Fruit fly (Drosophila melanogaster) whole organism, embryonic: ENCODE results near the gene Gclc.

Experiments
- CG10462 ChIP-seq: fragments of 200-800 bp; sonication (Bioruptor generic); optimal IDR thresholded peaks from 2 replicates; lab custom pipeline; 2016; ENCODE audit warnings: missing biosample characterization, missing genetic modification characterization
- CG12299 ChIP-seq: fragments of 200-800 bp; sonication (Bioruptor generic); optimal IDR thresholded peaks from 2 replicates; lab custom pipeline; 2018; ENCODE audit warnings: missing biosample characterization, mild to moderate bottlenecking, missing genetic modification characterization
- CG12391 ChIP-seq: fragments of 200-800 bp; sonication (Bioruptor generic); optimal IDR thresholded peaks from 3 replicates; lab custom pipeline; 2018; ENCODE audit warnings: missing biosample characterization, mild to moderate bottlenecking, missing genetic modification characterization, moderate library complexity
- CG12744 ChIP-seq: fragments of 200-800 bp; sonication (Bioruptor generic); optimal IDR thresholded peaks from 2 replicates; lab custom pipeline; 2016; ENCODE audit warnings: missing biosample characterization, missing genetic modification characterization
- CG13296 ChIP-seq: fragments of 200-800 bp; sonication (Bioruptor generic); optimal IDR thresholded peaks from 3 replicates; lab custom pipeline; 2018; ENCODE audit warnings: missing biosample characterization, mild to moderate bottlenecking, missing genetic modification characterization
- CG13624 ChIP-seq: fragments of 200-800 bp; sonication (Bioruptor generic); optimal IDR thresholded peaks from 2 replicates; lab custom pipeline; 2016; ENCODE audit warnings: missing biosample characterization, missing genetic modification characterization
- CG14050 ChIP-seq: fragments of 200-800 bp; sonication (Bioruptor generic); IDR thresholded peaks from 3 replicates; pipeline ENCODE4 v1.3.6; 2022; ENCODE audit warnings: missing biosample characterization, missing genetic modification characterization
- CG15011 ChIP-seq: fragments of 200-800 bp; sonication (Bioruptor generic); optimal IDR thresholded peaks from 3 replicates; lab custom pipeline; 2018; ENCODE audit warnings: missing biosample characterization, mild to moderate bottlenecking, missing genetic modification characterization
- CG1602 ChIP-seq: fragments of 200-800 bp; sonication (Bioruptor generic); optimal IDR thresholded peaks from 3 replicates; lab custom pipeline; 2016; ENCODE audit warnings: missing biosample characterization, missing genetic modification characterization
- CG17361 ChIP-seq: fragments of 200-800 bp; sonication (Bioruptor generic); IDR thresholded peaks from 3 replicates; pipeline ENCODE4 v1.3.6; 2022; ENCODE audit warnings: missing biosample characterization, missing genetic modification characterization
- CG17829 ChIP-seq: fragments of 200-800 bp; optimal IDR thresholded peaks from 2 replicates; lab custom pipeline; 2019; ENCODE audit warnings: missing biosample characterization, mild to moderate bottlenecking, missing genetic modification characterization, moderate library complexity
- CG2199 ChIP-seq: fragments of 200-800 bp; sonication (Bioruptor generic); IDR thresholded peaks from 3 replicates; pipeline ENCODE4 v1.3.6; 2022; ENCODE audit warnings: missing biosample characterization, missing genetic modification characterization
- CG30403 ChIP-seq: fragments of 200-800 bp; sonication (Bioruptor generic); optimal IDR thresholded peaks from 3 replicates; lab custom pipeline; 2016; ENCODE audit warnings: missing biosample characterization, missing genetic modification characterization
- CG3163 ChIP-seq: fragments of 200-800 bp; sonication (Bioruptor generic); optimal IDR thresholded peaks from 3 replicates; lab custom pipeline; 2016; ENCODE audit warnings: missing biosample characterization, missing genetic modification characterization
- CG33557 ChIP-seq: fragments of 200-800 bp; sonication (Bioruptor generic); optimal IDR thresholded peaks from 2 replicates; lab custom pipeline; 2019; ENCODE audit warnings: missing biosample characterization, mild to moderate bottlenecking, missing genetic modification characterization, moderate library complexity
- CG34376 ChIP-seq: fragments of 200-800 bp; sonication (Bioruptor generic); optimal IDR thresholded peaks from 2 replicates; lab custom pipeline; 2018; ENCODE audit warnings: missing biosample characterization, mild to moderate bottlenecking, missing genetic modification characterization
- CG4854 ChIP-seq: fragments of 200-800 bp; sonication (Bioruptor generic); optimal IDR thresholded peaks from 2 replicates; lab custom pipeline; 2016; ENCODE audit warnings: missing biosample characterization, missing genetic modification characterization, inconsistent platforms
- CG7556 ChIP-seq: fragments of 200-800 bp; sonication (Bioruptor generic); optimal IDR thresholded peaks from 2 replicates; lab custom pipeline; 2017; ENCODE audit warnings: missing biosample characterization, mild to moderate bottlenecking, missing genetic modification characterization
- CG7786 ChIP-seq: fragments of 200-800 bp; sonication (Bioruptor generic); optimal IDR thresholded peaks from 2 replicates; lab custom pipeline; 2016; ENCODE audit warnings: missing biosample characterization, missing genetic modification characterization
- CG8765 ChIP-seq: fragments of 200-800 bp; sonication (Bioruptor generic); IDR thresholded peaks from 2 replicates; pipeline ENCODE4 v1.3.6; 2022; ENCODE audit warnings: missing biosample characterization, missing genetic modification characterization
- Doc2 ChIP-seq: fragments of 200-800 bp; sonication (Bioruptor generic); IDR thresholded peaks from 2 replicates; pipeline ENCODE4 v1.3.6; 2022; ENCODE audit warnings: missing biosample characterization, missing genetic modification characterization
- Hr78 ChIP-seq, 2 experiments: fragments of 200-800 bp in 1 of 2; fragments of >200 bp in 1 of 2; sonication (Bioruptor generic) in 1 of 2; optimal IDR thresholded peaks; 2 replicates each; lab custom pipeline; 2017 to 2019; ENCODE audit warnings: missing biosample characterization in 2 of 2, missing genetic modification characterization in 2 of 2, mild to moderate bottlenecking in 1 of 2, moderate library complexity in 1 of 2
- Mrtf ChIP-seq: fragments of 200-800 bp; sonication (Bioruptor generic); IDR thresholded peaks from 3 replicates; pipeline ENCODE4 v1.3.6; 2022; ENCODE audit warnings: missing biosample characterization, missing genetic modification characterization
- Oli ChIP-seq: fragments of 200-800 bp; sonication (Bioruptor generic); optimal IDR thresholded peaks from 2 replicates; lab custom pipeline; 2018; ENCODE audit warnings: missing biosample characterization, mild to moderate bottlenecking, missing genetic modification characterization, moderate library complexity
- Pdp1 ChIP-seq, 2 experiments: fragments of 200-800 bp; sonication (Bioruptor generic); optimal IDR thresholded peaks; 3 replicates each; lab custom pipeline; 2016; ENCODE audit warnings: missing biosample characterization in 2 of 2, missing genetic modification characterization in 2 of 2, mild to moderate bottlenecking in 1 of 2, moderate library complexity in 1 of 2
- ab ChIP-seq: fragments of 200-800 bp; sonication (Bioruptor generic); optimal IDR thresholded peaks from 2 replicates; lab custom pipeline; 2016; ENCODE audit warnings: missing biosample characterization, missing genetic modification characterization
- abd-A ChIP-seq: fragments of 200-800 bp; sonication (Bioruptor generic); optimal IDR thresholded peaks from 3 replicates; lab custom pipeline; 2019; ENCODE audit warnings: missing biosample characterization, mild to moderate bottlenecking, missing genetic modification characterization, moderate library complexity
- amos ChIP-seq: fragments of 200-800 bp; sonication (Bioruptor generic); IDR thresholded peaks from 2 replicates; pipeline ENCODE4 v1.3.6; 2022; ENCODE audit warnings: missing biosample characterization, missing genetic modification characterization; ENCODE audit not compliant: partially characterized antibody
- aop ChIP-seq: fragments of 200-800 bp; sonication (Bioruptor generic); IDR thresholded peaks from 2 replicates; pipeline ENCODE4 v1.3.6; 2022; ENCODE audit warnings: missing biosample characterization, missing genetic modification characterization
- az2 ChIP-seq: fragments of 200-800 bp; sonication (Bioruptor generic); optimal IDR thresholded peaks from 3 replicates; lab custom pipeline; 2016; ENCODE audit warnings: missing biosample characterization, missing genetic modification characterization
- caup ChIP-seq: fragments of 200-800 bp; sonication (Bioruptor generic); optimal IDR thresholded peaks from 3 replicates; lab custom pipeline; 2017; ENCODE audit warnings: missing biosample characterization, mild to moderate bottlenecking, missing genetic modification characterization, moderate library complexity; ENCODE audit not compliant: severe bottlenecking
- chm ChIP-seq: fragments of 200-800 bp; sonication (Bioruptor generic); IDR thresholded peaks from 2 replicates; pipeline ENCODE4 v1.3.6; 2022; ENCODE audit warnings: missing biosample characterization, missing genetic modification characterization
- dpn ChIP-seq, 2 experiments: fragments of 200-800 bp; sonication (Bioruptor generic); optimal IDR thresholded peaks; 3 replicates each; lab custom pipeline; 2016; ENCODE audit warnings: missing biosample characterization in 2 of 2, missing genetic modification characterization in 2 of 2
- en ChIP-seq: fragments of 200-800 bp; sonication (Bioruptor generic); optimal IDR thresholded peaks from 2 replicates; lab custom pipeline; 2016; ENCODE audit warnings: missing biosample characterization, missing genetic modification characterization
- eyg ChIP-seq: fragments of 200-800 bp; sonication (Bioruptor generic); optimal IDR thresholded peaks from 3 replicates; lab custom pipeline; 2016; ENCODE audit warnings: missing biosample characterization, missing genetic modification characterization
- fu2 ChIP-seq: fragments of 200-800 bp; sonication (Bioruptor generic); optimal IDR thresholded peaks from 2 replicates; lab custom pipeline; 2016; ENCODE audit warnings: missing biosample characterization, missing genetic modification characterization
- gsb-n ChIP-seq: fragments of 200-800 bp; sonication (Bioruptor generic); optimal IDR thresholded peaks from 3 replicates; lab custom pipeline; 2018; ENCODE audit warnings: missing biosample characterization, mild to moderate bottlenecking, missing genetic modification characterization
- jigr1 ChIP-seq: fragments of 200-800 bp; sonication (Bioruptor generic); IDR thresholded peaks from 3 replicates; pipeline ENCODE4 v1.3.6; 2022; ENCODE audit warnings: missing biosample characterization, missing genetic modification characterization
- lilli ChIP-seq: fragments of 200-800 bp; sonication (Bioruptor generic); optimal IDR thresholded peaks from 3 replicates; lab custom pipeline; 2016; ENCODE audit warnings: missing biosample characterization, missing genetic modification characterization
- org-1 ChIP-seq: fragments of 200-800 bp; sonication (Bioruptor generic); optimal IDR thresholded peaks from 2 replicates; lab custom pipeline; 2017; ENCODE audit warnings: missing biosample characterization, missing genetic modification characterization
- pros ChIP-seq: fragments of 200-800 bp; sonication (Bioruptor generic); optimal IDR thresholded peaks from 3 replicates; lab custom pipeline; 2019; ENCODE audit warnings: missing biosample characterization, mild to moderate bottlenecking, missing genetic modification characterization, moderate library complexity
- pum ChIP-seq: fragments of 200-800 bp; sonication (Bioruptor generic); optimal IDR thresholded peaks from 2 replicates; lab custom pipeline; 2016; ENCODE audit warnings: missing biosample characterization, missing genetic modification characterization
- pzg ChIP-seq: fragments of 200-800 bp; sonication (Bioruptor generic); optimal IDR thresholded peaks from 3 replicates; lab custom pipeline; 2018; ENCODE audit warnings: missing biosample characterization, mild to moderate bottlenecking, missing genetic modification characterization, moderate library complexity
- shn ChIP-seq: fragments of 200-800 bp; sonication (Bioruptor generic); optimal IDR thresholded peaks from 3 replicates; lab custom pipeline; 2016; ENCODE audit warnings: missing biosample characterization, missing genetic modification characterization
- sisA ChIP-seq: fragments of 200-800 bp; sonication (Bioruptor generic); IDR thresholded peaks from 2 replicates; pipeline ENCODE4 v1.3.6; 2022; ENCODE audit warnings: missing biosample characterization, missing genetic modification characterization
- stc ChIP-seq: fragments of 200-800 bp; sonication (Bioruptor generic); IDR thresholded peaks from 2 replicates; pipeline ENCODE4 v1.3.6; 2022; ENCODE audit warnings: missing biosample characterization, missing genetic modification characterization
- tna ChIP-seq: fragments of 200-800 bp; sonication (Bioruptor generic); IDR thresholded peaks from 2 replicates; pipeline ENCODE4 v1.3.6; 2022; ENCODE audit warnings: missing biosample characterization, missing genetic modification characterization; ENCODE audit not compliant: partially characterized antibody
- trem ChIP-seq: fragments of 200-800 bp; optimal IDR thresholded peaks from 3 replicates; lab custom pipeline; 2019; ENCODE audit warnings: missing biosample characterization, mild to moderate bottlenecking, missing genetic modification characterization, moderate library complexity
- trh ChIP-seq: fragments of 200-800 bp; sonication (Bioruptor generic); optimal IDR thresholded peaks from 2 replicates; lab custom pipeline; 2016; ENCODE audit warnings: missing biosample characterization, missing genetic modification characterization
- tx ChIP-seq: fragments of 200-800 bp; sonication (Bioruptor generic); optimal IDR thresholded peaks from 2 replicates; lab custom pipeline; 2016; ENCODE audit warnings: missing biosample characterization, missing genetic modification characterization
- vfl ChIP-seq: fragments of 200-800 bp; sonication (Bioruptor generic); optimal IDR thresholded peaks from 2 replicates; lab custom pipeline; 2016; ENCODE audit warnings: missing biosample characterization, missing genetic modification characterization

The Gclc gene

DNA sequence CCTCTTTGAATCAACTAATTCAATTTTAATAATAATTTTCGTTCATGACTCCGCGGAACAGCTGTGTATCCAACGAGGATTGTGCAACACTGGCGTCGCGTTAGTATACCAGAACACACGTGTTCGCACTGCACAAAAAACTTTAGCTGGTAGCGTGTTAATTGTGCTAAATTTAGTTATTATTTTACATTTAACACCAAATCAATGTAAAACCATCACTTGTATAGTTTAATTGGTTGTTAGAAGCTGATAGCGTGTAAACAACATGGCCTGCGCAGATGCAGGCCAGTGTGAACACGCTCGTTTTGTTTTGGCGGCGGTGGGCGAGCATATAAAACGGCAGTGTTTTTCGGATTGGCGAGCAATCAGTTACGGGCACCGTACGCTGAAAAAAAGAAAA, 41.3 kb upstream of the Gclc start, which contains the start of the genes Traf6 and GIIIspla2 (continued):
- peak; percentile 38 for TF ChIP-seq tx (GFP tag; lab: Kevin White, UChicago)
- peak; percentile 56 for TF ChIP-seq CG13624 (GFP tag; lab: Kevin White, UChicago)
- TF ChIP-seq CG34376 (GFP tag; lab: Kevin White, UChicago), result peak; percentile 42
- peak; percentile 67 for TF ChIP-seq pzg
- TF ChIP-seq lilli (GFP tag; lab: Kevin White, UChicago), result peak; percentile 76
- peak; percentile 83 for TF ChIP-seq CG12391 (tag; lab: Kevin White, UChicago)
- peak; percentile 79 for TF ChIP-seq CG30403 (GFP tag; lab: Kevin White, UChicago)
- peak; percentile 46 for TF ChIP-seq CG4854 (GFP tag; lab: Kevin White, UChicago)
- no peak for TF ChIP-seq CG10462 (GFP tag; lab: Kevin White, UChicago)
- no peak for TF ChIP-seq gsb-n (tag; lab: Kevin White, UChicago)
- TF ChIP-seq az2, result peak; percentile 59
- no peak for TF ChIP-seq amos
- peak; percentile 72 for TF ChIP-seq CG14050 (GFP tag; lab: Robert Waterston, UW)
- no peak for TF ChIP-seq ab (GFP tag; lab: Kevin White, UChicago)
- peak; percentile 68; the same call in 1 of the 3 replicates for TF ChIP-seq CG2199
- TF ChIP-seq CG15011, result no peak
- TF ChIP-seq pros (GFP tag; lab: Kevin White, UChicago), result no peak
- TF ChIP-seq CG13296 (GFP tag; lab: Kevin White, UChicago), result peak; percentile 67
- peak; percentile 77 for TF ChIP-seq CG17829 (tag; lab: Kevin White, UChicago)
- TF ChIP-seq CG12299, result peak; percentile 64
- no peak for TF ChIP-seq aop (GFP tag; lab: Robert Waterston, UW)
- peak; percentile 81 for TF ChIP-seq caup (GFP tag; lab: Kevin White, UChicago)
- TF ChIP-seq Pdp1 (GFP tag; optimal IDR thresholded peaks at IDR 0.05; lab: Kevin White, UChicago), result peak; percentile 54 to 67
- TF ChIP-seq fu2 (GFP tag; lab: Kevin White, UChicago), result peak; percentile 78
- TF ChIP-seq trh, result no peak
- TF ChIP-seq trem (tag; lab: Kevin White, UChicago), result peak; percentile 83
- peak; percentile 76 for TF ChIP-seq sisA (GFP tag; lab: Robert Waterston, UW)
- peak; percentile 17 for TF ChIP-seq eyg
- TF ChIP-seq stc (GFP tag; lab: Robert Waterston, UW), result peak; percentile 59; the same call in 1 of the 2 replicates
- peak; percentile 62 for TF ChIP-seq org-1
- no peak for TF ChIP-seq abd-A (tag; lab: Kevin White, UChicago)
- TF ChIP-seq CG12744 (GFP tag; lab: Kevin White, UChicago), result peak; percentile 14
- TF ChIP-seq dpn (GFP tag; optimal IDR thresholded peaks at IDR 0.05; lab: Kevin White, UChicago), result peak; percentile 71 to 72
- peak; percentile 16 for TF ChIP-seq CG3163 (GFP tag; lab: Kevin White, UChicago)
- no peak for TF ChIP-seq tna (GFP tag; lab: Robert Waterston, UW)
- TF ChIP-seq CG17361 (GFP tag; lab: Robert Waterston, UW), result peak; percentile 81
- peak; percentile 68; the same call in 1 of the 3 replicates for TF ChIP-seq Mrtf (GFP tag; lab: Robert Waterston, UW)
- peak; percentile 70 for TF ChIP-seq Oli (tag; lab: Kevin White, UChicago)
- peak; percentile 64 for TF ChIP-seq pum (GFP tag; lab: Kevin White, UChicago)
- TF ChIP-seq chm (GFP tag; lab: Robert Waterston, UW), result peak; percentile 44; the same call in 1 of the 2 replicates
- TF ChIP-seq CG33557 (GFP tag; lab: Kevin White, UChicago), result peak; percentile 57
- peak; percentile 72 for TF ChIP-seq CG7786 (GFP tag; lab: Kevin White, UChicago)
- TF ChIP-seq en (GFP tag; lab: Kevin White, UChicago), result peak; percentile 43
- no peak for TF ChIP-seq Hr78 (GFP tag; optimal IDR thresholded peaks at IDR 0.05; lab: Kevin White, UChicago)
- TF ChIP-seq CG8765 (GFP tag; lab: Robert Waterston, UW), result peak; percentile 29; the same call in 1 of the 2 replicates
- peak; percentile 63 for TF ChIP-seq CG7556 (GFP tag; lab: Kevin White, UChicago)
- TF ChIP-seq shn (GFP tag; lab: Kevin White, UChicago), result peak; percentile 77
- TF ChIP-seq CG1602 (GFP tag; lab: Kevin White, UChicago), result peak; percentile 57
- no peak for TF ChIP-seq Doc2 (GFP tag; lab: Robert Waterston, UW)
- peak; percentile 59 for TF ChIP-seq vfl
- TF ChIP-seq jigr1 (GFP tag; lab: Robert Waterston, UW), result no peak
